Worm (Caenorhabditis elegans) whole organism, L2 larva: ENCODE measurements around the gene gst-31.

Experiments used
- R02D3.7 ChIP-seq: fragments of 150-350 bp; optimal IDR thresholded peaks from 2 replicates; lab custom pipeline; 2014; ENCODE audit warnings: missing biosample characterization, missing genetic modification characterization
- ama-1 ChIP-seq: fragments of 150-350 bp; optimal IDR thresholded peaks from 2 replicates; lab custom pipeline; 2018; ENCODE audit warnings: inconsistent platforms
- elt-1 ChIP-seq: fragments of 150-350 bp; optimal IDR thresholded peaks from 2 replicates; lab custom pipeline; 2014; ENCODE audit warnings: missing biosample characterization, missing genetic modification characterization
- elt-3 ChIP-seq: sonication (generic microtip); optimal IDR thresholded peaks from 2 replicates; lab custom pipeline; 2017; ENCODE audit warnings: missing biosample characterization, missing genetic modification characterization
- lin-11 ChIP-seq: fragments of 150-350 bp; sonication (generic microtip); optimal IDR thresholded peaks from 2 replicates; lab custom pipeline; 2014; ENCODE audit warnings: missing biosample characterization, missing genetic modification characterization, inconsistent platforms, mixed read lengths
- lsy-2 ChIP-seq, 2 experiments: fragments of 150-350 bp in 1 of 2; sonication (generic microtip) in 1 of 2; optimal IDR thresholded peaks; 2 replicates each; lab custom pipeline; 2014 to 2017; ENCODE audit warnings: missing biosample characterization in 2 of 2, missing genetic modification characterization in 2 of 2
- mdl-1 ChIP-seq, 2 experiments: fragments of 150-350 bp in 1 of 2; sonication (generic microtip) in 1 of 2; optimal IDR thresholded peaks; 2 replicates each; lab custom pipeline; 2017; ENCODE audit warnings: missing biosample characterization in 2 of 2, missing genetic modification characterization in 2 of 2
- nhr-11 ChIP-seq: fragments of 150-350 bp; optimal IDR thresholded peaks from 2 replicates; lab custom pipeline; 2014; ENCODE audit warnings: missing biosample characterization, missing genetic modification characterization
- skn-1 ChIP-seq: sonication (generic microtip); optimal IDR thresholded peaks from 2 replicates; lab custom pipeline; 2017; ENCODE audit warnings: missing biosample characterization, missing genetic modification characterization
- snpc-4 ChIP-seq: fragments of 150-350 bp; optimal IDR thresholded peaks from 2 replicates; lab custom pipeline; 2014; ENCODE audit warnings: missing biosample characterization, missing genetic modification characterization
- unc-62 ChIP-seq: fragments of 150-350 bp; optimal IDR thresholded peaks from 2 replicates; lab custom pipeline; 2014; ENCODE audit warnings: missing biosample characterization, missing genetic modification reagents, missing genetic modification characterization

DNA sequence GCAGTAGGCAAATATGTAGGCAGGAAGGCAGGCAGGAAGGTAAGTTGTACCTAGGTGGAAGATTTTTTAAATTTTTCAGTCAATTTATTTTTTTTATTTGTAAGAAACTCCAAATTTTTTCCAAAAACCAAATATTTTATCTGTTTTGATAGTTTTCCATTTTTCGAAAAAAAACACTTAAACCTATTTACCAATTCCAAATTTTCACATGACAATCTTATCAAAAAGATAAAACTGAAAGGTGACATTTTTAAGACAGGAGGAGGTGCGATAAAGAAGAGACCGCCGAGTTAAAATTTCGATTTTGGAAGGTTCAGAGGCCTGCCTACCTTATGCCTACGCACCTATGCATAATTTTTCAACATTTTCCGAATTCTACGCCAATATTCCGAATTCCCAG is 16.2 kb upstream of the gst-31 start:
- no peak for TF ChIP-seq unc-62 (GFP tag; lab: Kevin White, UChicago)
- no peak for TF ChIP-seq elt-1 (tag; lab: Kevin White, UChicago)
- TF ChIP-seq mdl-1 (tag; optimal IDR thresholded peaks at IDR 0.05; lab: Kevin White, UChicago) = no peak
- TF ChIP-seq elt-3 (tag; lab: Kevin White, UChicago) = no peak
- no peak for TF ChIP-seq lin-11 (tag; lab: Kevin White, UChicago)
- TF ChIP-seq skn-1 (tag; lab: Kevin White, UChicago) = no peak
- TF ChIP-seq snpc-4 (tag; lab: Kevin White, UChicago) = no peak
- no peak for TF ChIP-seq ama-1
- TF ChIP-seq lsy-2 (tag; optimal IDR thresholded peaks at IDR 0.05; lab: Kevin White, UChicago) = no peak
- TF ChIP-seq R02D3.7 (tag; lab: Kevin White, UChicago) = no peak
- no peak for TF ChIP-seq nhr-11 (tag; lab: Kevin White, UChicago)
